Worm (Caenorhabditis elegans): ENCODE measurements around the gene tag-342.

- TF ChIP-seq ama-1 (optimal IDR thresholded peaks at IDR 0.05) (no peak), tbx-37 (GFP tag; conservative IDR thresholded peaks at IDR 0.05) (no peak), hmbx-1 (tag; optimal IDR thresholded peaks at IDR 0.05) (no peak), flt-1 (GFP tag; IDR thresholded peaks at IDR 0.05) (no peak), ceh-13 (GFP tag; optimal IDR thresholded peaks at IDR 0.05) (no peak)
Measured at ce11 chrIII:9516148-9516547, 48.2 kb downstream of the tag-342 start, which contains the start of gene F55H2.7.

All from whole organism, early embryonic.